Fruit fly (Drosophila melanogaster) whole organism, embryonic: ENCODE data around the gene Bet3.

Source experiments
- ATbp ChIP-seq: fragments of 200-800 bp; sonication (Bioruptor generic); optimal IDR thresholded peaks from 2 replicates; lab custom pipeline; 2017; ENCODE audit warnings: missing biosample characterization, mild to moderate bottlenecking, missing genetic modification characterization, missing genetic modification reagents
- Adf1 ChIP-seq: fragments of 200-800 bp; sonication (Bioruptor generic); IDR thresholded peaks from 2 replicates; pipeline ENCODE4 v1.3.6; 2022; ENCODE audit warnings: missing biosample characterization, missing genetic modification characterization
- BtbVII ChIP-seq: fragments of 200-800 bp; sonication (Bioruptor generic); optimal IDR thresholded peaks from 3 replicates; lab custom pipeline; 2017; ENCODE audit warnings: missing biosample characterization, mild to moderate bottlenecking, missing genetic modification characterization
- C15 ChIP-seq: fragments of 200-800 bp; sonication (Bioruptor generic); IDR thresholded peaks from 3 replicates; pipeline ENCODE4 v1.3.6; 2022; ENCODE audit warnings: missing biosample characterization, missing genetic modification characterization
- CG10431 ChIP-seq: fragments of 200-800 bp; sonication (Bioruptor generic); optimal IDR thresholded peaks from 3 replicates; lab custom pipeline; 2018; ENCODE audit warnings: missing biosample characterization, mild to moderate bottlenecking, missing genetic modification characterization
- CG10565 ChIP-seq: fragments of 200-800 bp; sonication (Bioruptor generic); optimal IDR thresholded peaks from 3 replicates; lab custom pipeline; 2016; ENCODE audit warnings: missing biosample characterization, mild to moderate bottlenecking, missing genetic modification characterization
- CG11696 ChIP-seq: fragments of 200-800 bp; sonication (Bioruptor generic); IDR thresholded peaks from 2 replicates; pipeline ENCODE4 v1.3.6; 2022; ENCODE audit warnings: missing biosample characterization, missing genetic modification characterization
- CG12659 ChIP-seq: fragments of 200-800 bp; sonication (Bioruptor generic); optimal IDR thresholded peaks from 3 replicates; lab custom pipeline; 2017; ENCODE audit warnings: mild to moderate bottlenecking, missing biosample characterization, missing genetic modification reagents, missing genetic modification characterization
- CG13123 ChIP-seq: fragments of 200-800 bp; sonication (Bioruptor generic); optimal IDR thresholded peaks from 2 replicates; lab custom pipeline; 2016; ENCODE audit warnings: missing biosample characterization, missing genetic modification characterization
- CG1647 ChIP-seq: fragments of 200-800 bp; sonication (Bioruptor generic); optimal IDR thresholded peaks from 3 replicates; lab custom pipeline; 2016; ENCODE audit warnings: missing biosample characterization, missing genetic modification characterization
- CG17829 ChIP-seq: fragments of 200-800 bp; optimal IDR thresholded peaks from 2 replicates; lab custom pipeline; 2019; ENCODE audit warnings: missing biosample characterization, mild to moderate bottlenecking, missing genetic modification characterization, moderate library complexity
- CG17912 ChIP-seq: fragments of 200-800 bp; sonication (Bioruptor generic); optimal IDR thresholded peaks from 2 replicates; lab custom pipeline; 2018; ENCODE audit warnings: missing biosample characterization, mild to moderate bottlenecking, missing genetic modification characterization
- CG1792 ChIP-seq: fragments of 200-800 bp; sonication (Bioruptor generic); optimal IDR thresholded peaks from 2 replicates; lab custom pipeline; 2016; ENCODE audit warnings: missing biosample characterization, missing genetic modification characterization
- CG3726 ChIP-seq: fragments of 200-800 bp; sonication (Bioruptor generic); IDR thresholded peaks from 3 replicates; pipeline ENCODE4, ENCODE4 v1.3.6; 2022; ENCODE audit warnings: missing biosample characterization, missing genetic modification characterization
- CG6272 ChIP-seq: fragments of 200-800 bp; sonication (Bioruptor generic); IDR thresholded peaks from 2 replicates; pipeline ENCODE4 v1.3.6; 2022; ENCODE audit warnings: missing biosample characterization, missing genetic modification characterization
- CG6654 ChIP-seq: fragments of 200-800 bp; sonication (Bioruptor generic); optimal IDR thresholded peaks from 2 replicates; lab custom pipeline; 2017; ENCODE audit warnings: missing biosample characterization, mild to moderate bottlenecking, missing genetic modification characterization
- CG8388 ChIP-seq: fragments of 200-800 bp; sonication (Bioruptor generic); optimal IDR thresholded peaks from 2 replicates; lab custom pipeline; 2019; ENCODE audit warnings: missing biosample characterization, mild to moderate bottlenecking, missing genetic modification characterization, moderate library complexity
- CG8765 ChIP-seq: fragments of 200-800 bp; sonication (Bioruptor generic); IDR thresholded peaks from 2 replicates; pipeline ENCODE4 v1.3.6; 2022; ENCODE audit warnings: missing biosample characterization, missing genetic modification characterization
- CG9797 ChIP-seq: fragments of 200-800 bp; sonication (Bioruptor generic); optimal IDR thresholded peaks from 3 replicates; lab custom pipeline; 2018; ENCODE audit warnings: missing biosample characterization, mild to moderate bottlenecking, missing genetic modification characterization
- Camta ChIP-seq: fragments of 200-800 bp; sonication (Bioruptor generic); optimal IDR thresholded peaks from 2 replicates; lab custom pipeline; 2016; ENCODE audit warnings: missing biosample characterization, missing genetic modification characterization
- Doc3 ChIP-seq: fragments of 200-800 bp; sonication (Bioruptor generic); IDR thresholded peaks from 3 replicates; pipeline ENCODE4 v1.3.6; 2022; ENCODE audit warnings: missing biosample characterization, missing genetic modification characterization; ENCODE audit not compliant: partially characterized antibody
- Drgx ChIP-seq: fragments of 200-800 bp; sonication (Bioruptor generic); IDR thresholded peaks from 2 replicates; pipeline ENCODE4 v1.3.6; 2022; ENCODE audit warnings: missing biosample characterization, missing genetic modification characterization
- HLHmδ ChIP-seq: fragments of 200-800 bp; sonication (Bioruptor generic); optimal IDR thresholded peaks from 2 replicates; lab custom pipeline; 2018; ENCODE audit warnings: missing biosample characterization, mild to moderate bottlenecking, missing genetic modification characterization, moderate library complexity
- HmgD ChIP-seq: fragments of 200-800 bp; sonication (Bioruptor generic); optimal IDR thresholded peaks from 3 replicates; lab custom pipeline; 2016; ENCODE audit warnings: missing biosample characterization, missing genetic modification characterization
- Mad ChIP-seq: fragments of 200-800 bp; sonication (Bioruptor generic); optimal IDR thresholded peaks from 2 replicates; lab custom pipeline; 2016; ENCODE audit warnings: missing biosample characterization, missing genetic modification characterization
- PHDP ChIP-seq: fragments of 200-800 bp; sonication (Bioruptor generic); optimal IDR thresholded peaks from 3 replicates; lab custom pipeline; 2018; ENCODE audit warnings: missing biosample characterization, mild to moderate bottlenecking, missing genetic modification characterization, moderate library complexity
- Poxn ChIP-seq: fragments of 200-800 bp; sonication (Bioruptor generic); IDR thresholded peaks from 2 replicates; pipeline ENCODE4 v1.3.6; 2022; ENCODE audit warnings: missing biosample characterization, missing genetic modification characterization
- Rx ChIP-seq: fragments of 200-800 bp; sonication (Bioruptor generic); IDR thresholded peaks from 2 replicates; pipeline ENCODE4 v1.3.6; 2022; ENCODE audit warnings: missing biosample characterization, missing genetic modification characterization
- Sry-δ ChIP-seq: fragments of 200-800 bp; sonication (Bioruptor generic); optimal IDR thresholded peaks from 2 replicates; lab custom pipeline; 2016; ENCODE audit warnings: missing biosample characterization, missing genetic modification characterization
- Taf1 ChIP-seq: fragments of 200-800 bp; sonication (Bioruptor generic); IDR thresholded peaks from 2 replicates; pipeline ENCODE4 v1.3.6; 2022; ENCODE audit warnings: missing biosample characterization, missing genetic modification characterization
- corto ChIP-seq: fragments of 200-800 bp; sonication (Bioruptor generic); optimal IDR thresholded peaks from 2 replicates; lab custom pipeline; 2016; ENCODE audit warnings: missing biosample characterization, mild to moderate bottlenecking, missing genetic modification characterization, moderate library complexity
- croc ChIP-seq: fragments of 200-800 bp; sonication (Bioruptor generic); conservative IDR thresholded peaks from 3 replicates; pipeline ENCODE4 v1.3.6; 2022; ENCODE audit warnings: missing biosample characterization, missing genetic modification characterization
- crol ChIP-seq: fragments of 200-800 bp; sonication (Bioruptor generic); IDR thresholded peaks from 2 replicates; pipeline ENCODE4 v1.3.6; 2022; ENCODE audit warnings: missing biosample characterization, missing genetic modification characterization
- emc ChIP-seq: fragments of 200-800 bp; sonication (Bioruptor generic); optimal IDR thresholded peaks from 2 replicates; lab custom pipeline; 2016; ENCODE audit warnings: missing biosample characterization, missing genetic modification characterization
- eve ChIP-seq, 2 experiments: fragments of >200 bp; optimal IDR thresholded peaks; 2 replicates each; lab custom pipeline; 2017; ENCODE audit warnings: missing biosample characterization in 2 of 2, missing genetic modification characterization in 2 of 2
- fd96Cb ChIP-seq: fragments of 200-800 bp; sonication (Bioruptor generic); optimal IDR thresholded peaks from 2 replicates; lab custom pipeline; 2018; ENCODE audit warnings: missing biosample characterization, mild to moderate bottlenecking, missing genetic modification characterization, moderate library complexity
- h ChIP-seq: fragments of >200 bp; optimal IDR thresholded peaks from 2 replicates; lab custom pipeline; 2017
- lab ChIP-seq: fragments of 200-800 bp; sonication (Bioruptor generic); optimal IDR thresholded peaks from 3 replicates; lab custom pipeline; 2017; ENCODE audit warnings: missing biosample characterization, missing genetic modification characterization, mild to moderate bottlenecking, moderate library complexity, missing genetic modification reagents
- mirr ChIP-seq: fragments of 200-800 bp; sonication (Bioruptor generic); optimal IDR thresholded peaks from 3 replicates; lab custom pipeline; 2018; ENCODE audit warnings: missing biosample characterization, mild to moderate bottlenecking, missing genetic modification characterization
- pnt ChIP-seq: fragments of 200-800 bp; sonication (Bioruptor generic); optimal IDR thresholded peaks from 3 replicates; lab custom pipeline; 2016; ENCODE audit warnings: missing biosample characterization, missing genetic modification characterization
- pros ChIP-seq: fragments of 200-800 bp; sonication (Bioruptor generic); optimal IDR thresholded peaks from 3 replicates; lab custom pipeline; 2019; ENCODE audit warnings: missing biosample characterization, mild to moderate bottlenecking, missing genetic modification characterization, moderate library complexity
- psq ChIP-seq: fragments of 200-800 bp; sonication (Bioruptor generic); optimal IDR thresholded peaks from 2 replicates; lab custom pipeline; 2017; ENCODE audit warnings: missing biosample characterization, missing genetic modification characterization
- ro ChIP-seq: fragments of 200-800 bp; sonication (Bioruptor generic); IDR thresholded peaks from 2 replicates; pipeline ENCODE4 v1.3.6; 2022; ENCODE audit warnings: missing biosample characterization, missing genetic modification characterization
- schlank ChIP-seq: fragments of 200-800 bp; sonication (Bioruptor generic); optimal IDR thresholded peaks from 2 replicates; lab custom pipeline; 2018; ENCODE audit warnings: missing biosample characterization, mild to moderate bottlenecking, missing genetic modification characterization
- scrt ChIP-seq: fragments of 200-800 bp; sonication (Bioruptor generic); optimal IDR thresholded peaks from 2 replicates; lab custom pipeline; 2018; ENCODE audit warnings: missing biosample characterization, mild to moderate bottlenecking, missing genetic modification characterization, moderate library complexity
- sna ChIP-seq: fragments of 200-800 bp; sonication (Bioruptor generic); IDR thresholded peaks from 2 replicates; pipeline ENCODE4 v1.3.6; 2022; ENCODE audit warnings: missing biosample characterization, missing genetic modification characterization; ENCODE audit not compliant: partially characterized antibody
- sob ChIP-seq: fragments of 200-800 bp; sonication (Bioruptor generic); IDR thresholded peaks from 2 replicates; pipeline ENCODE4 v1.3.6; 2022; ENCODE audit warnings: missing biosample characterization, missing genetic modification characterization
- ssp ChIP-seq: fragments of 200-800 bp; sonication (Bioruptor generic); IDR thresholded peaks from 2 replicates; pipeline ENCODE4 v1.3.6; 2022; ENCODE audit warnings: missing biosample characterization, missing genetic modification characterization
- trh ChIP-seq: fragments of 200-800 bp; sonication (Bioruptor generic); optimal IDR thresholded peaks from 2 replicates; lab custom pipeline; 2016; ENCODE audit warnings: missing biosample characterization, missing genetic modification characterization
- zen2 ChIP-seq: fragments of 200-800 bp; sonication (Bioruptor generic); IDR thresholded peaks from 3 replicates; pipeline ENCODE4 v1.3.6; 2022; ENCODE audit warnings: missing biosample characterization, missing genetic modification characterization; ENCODE audit not compliant: partially characterized antibody

The Bet3 gene

dm6 chr3L:9420054-9420818, 21.8 kb downstream of the Bet3 start (continued):
- TF ChIP-seq CG8388 (GFP tag; lab: Kevin White, UChicago) (peak; percentile 56), sna (GFP tag; lab: Robert Waterston, UW) (no peak), Adf1 (GFP tag; lab: Robert Waterston, UW) (no peak), crol (GFP tag; lab: Robert Waterston, UW) (no peak), pros (GFP tag; lab: Kevin White, UChicago) (no peak), ATbp (GFP tag; lab: Kevin White, UChicago) (peak; percentile 64), CG11696 (GFP tag; lab: Robert Waterston, UW) (peak; percentile 85), Rx (peak; percentile 34; the same call in 1 of the 2 replicates), CG8765 (GFP tag; lab: Robert Waterston, UW) (no peak), trh (GFP tag; lab: Kevin White, UChicago) (no peak), HLHmδ (GFP tag; lab: Kevin White, UChicago) (no peak), CG6654 (GFP tag; lab: Kevin White, UChicago) (no peak), schlank (tag; lab: Kevin White, UChicago) (no peak), corto (GFP tag; lab: Kevin White, UChicago) (peak; percentile 82), lab (GFP tag; lab: Kevin White, UChicago) (peak; percentile 68), CG12659 (GFP tag; lab: Kevin White, UChicago) (peak; percentile 22), HmgD (GFP tag; lab: Kevin White, UChicago) (no peak), CG9797 (no peak), ro (GFP tag; lab: Robert Waterston, UW) (no peak), pnt (no peak), C15 (no peak), h (lab: Kevin White, UChicago) (no peak), CG1792 (GFP tag; lab: Kevin White, UChicago) (no peak), Sry-δ (GFP tag; lab: Kevin White, UChicago) (no peak), CG10565 (GFP tag; lab: Kevin White, UChicago) (no peak), CG10431 (GFP tag; lab: Kevin White, UChicago) (no peak), CG17829 (tag; lab: Kevin White, UChicago) (peak; percentile 2), Taf1 (GFP tag; lab: Robert Waterston, UW) (no peak), Mad (GFP tag; lab: Kevin White, UChicago) (no peak), sob (GFP tag; lab: Robert Waterston, UW) (0 out of 2 replicates have a peak, but pooled peaks have one; percentile 7), fd96Cb (tag; lab: Kevin White, UChicago) (peak; percentile 39), croc (GFP tag; lab: Robert Waterston, UW) (peak; percentile 20; the same call in 1 of the 3 replicates), psq (no peak), BtbVII (GFP tag; lab: Kevin White, UChicago) (no peak), Drgx (GFP tag; lab: Robert Waterston, UW) (peak; percentile 95), Poxn (no peak), PHDP (peak; percentile 52), emc (GFP tag; lab: Kevin White, UChicago) (no peak), eve (GFP tag; optimal IDR thresholded peaks at IDR 0.05; lab: Kevin White, UChicago) (peak in 1 of 2 experiments; percentile 74), scrt (GFP tag; lab: Kevin White, UChicago) (peak; percentile 4), mirr (GFP tag; lab: Kevin White, UChicago) (no peak), CG13123 (GFP tag; lab: Kevin White, UChicago) (no peak), CG17912 (GFP tag; lab: Kevin White, UChicago) (no peak), zen2 (GFP tag; lab: Robert Waterston, UW) (no peak), Camta (peak; percentile 20), CG1647 (GFP tag; lab: Kevin White, UChicago) (peak; percentile 22), CG6272 (GFP tag; lab: Robert Waterston, UW) (no peak), Doc3 (GFP tag; lab: Robert Waterston, UW) (no peak), ssp (0 out of 2 replicates have a peak, but pooled peaks have one; percentile 16), CG3726 (GFP tag; lab: Robert Waterston, UW) (no peak)
